Worm (Caenorhabditis elegans) whole organism, L1 larva: ENCODE data around the gene C36C5.15.

Experiments
- C34B4.2 ChIP-seq: sonication (generic microtip); optimal IDR thresholded peaks from 2 replicates; lab custom pipeline; 2017; ENCODE audit warnings: mild to moderate bottlenecking, missing genetic modification characterization, missing compliant biosample characterization
- alr-1 ChIP-seq: fragments of 200-800 bp; sonication (Bioruptor generic); optimal IDR thresholded peaks from 2 replicates; lab custom pipeline; 2018; ENCODE audit warnings: borderline replicate concordance, mild to moderate bottlenecking, missing genetic modification characterization, missing compliant biosample characterization
- aly-2 ChIP-seq: fragments of 150-350 bp; optimal IDR thresholded peaks from 2 replicates; lab custom pipeline; 2014; ENCODE audit warnings: missing biosample characterization, missing genetic modification characterization
- efl-3 ChIP-seq: fragments of 200-800 bp; sonication (Bioruptor generic); optimal IDR thresholded peaks from 2 replicates; lab custom pipeline; 2018; ENCODE audit warnings: mild to moderate bottlenecking, missing genetic modification characterization, missing compliant biosample characterization
- elt-2 ChIP-seq: sonication (generic microtip); optimal IDR thresholded peaks from 2 replicates; lab custom pipeline; 2016; ENCODE audit warnings: missing genetic modification characterization, mild to moderate bottlenecking, inconsistent platforms, missing compliant biosample characterization, missing genetic modification reagents
- elt-3 ChIP-seq, 6 experiments: fragments of 150-350 bp in 1 of 6; sonication (generic microtip); optimal IDR thresholded peaks; 2 replicates each; lab custom pipeline; 2017 to 2018; ENCODE audit warnings: missing biosample characterization in 6 of 6, missing genetic modification characterization in 6 of 6, inconsistent platforms in 1 of 6
- fkh-4 ChIP-seq: sonication (generic microtip); optimal IDR thresholded peaks from 2 replicates; lab custom pipeline; 2016; ENCODE audit warnings: missing compliant biosample characterization, missing genetic modification characterization, borderline replicate concordance
- hpl-2 ChIP-seq: fragments of 150-350 bp; optimal IDR thresholded peaks from 2 replicates; lab custom pipeline; 2014; ENCODE audit warnings: missing biosample characterization, missing genetic modification reagents, missing genetic modification characterization
- lin-14 ChIP-seq: fragments of 200-800 bp; sonication (Bioruptor generic); optimal IDR thresholded peaks from 2 replicates; lab custom pipeline; 2018; ENCODE audit warnings: mild to moderate bottlenecking, missing genetic modification characterization, moderate library complexity, missing compliant biosample characterization
- lin-39 ChIP-seq: fragments of 150-350 bp; optimal IDR thresholded peaks from 2 replicates; lab custom pipeline; 2014; ENCODE audit warnings: missing biosample characterization, missing genetic modification reagents, missing genetic modification characterization
- mep-1 ChIP-seq: fragments of 150-350 bp; optimal IDR thresholded peaks from 2 replicates; lab custom pipeline; 2014; ENCODE audit warnings: missing biosample characterization, missing genetic modification characterization
- nhr-11 ChIP-seq: fragments of 150-350 bp; optimal IDR thresholded peaks from 2 replicates; lab custom pipeline; 2014; ENCODE audit warnings: missing biosample characterization, missing genetic modification characterization
- nhr-19 ChIP-seq: fragments of 200-800 bp; sonication (Bioruptor generic); conservative IDR thresholded peaks from 2 replicates; pipeline ENCODE4 v1.3.6; 2022; ENCODE audit warnings: missing genetic modification characterization, missing compliant biosample characterization
- nhr-28 ChIP-seq: fragments of 150-350 bp; optimal IDR thresholded peaks from 2 replicates; lab custom pipeline; 2014; ENCODE audit warnings: missing biosample characterization, missing genetic modification characterization
- nhr-47 ChIP-seq: sonication (generic microtip); optimal IDR thresholded peaks from 2 replicates; lab custom pipeline; 2016; ENCODE audit warnings: mild to moderate bottlenecking, missing genetic modification characterization, moderate library complexity, missing compliant biosample characterization
- nhr-71 ChIP-seq: sonication (generic microtip); optimal IDR thresholded peaks from 2 replicates; lab custom pipeline; 2016; ENCODE audit warnings: mild to moderate bottlenecking, missing genetic modification characterization, moderate library complexity, missing compliant biosample characterization
- nhr-85 ChIP-seq: sonication (generic microtip); peaks from one replicate; lab custom pipeline; 2016; ENCODE audit warnings: missing genetic modification characterization, inconsistent platforms, missing compliant biosample characterization
- snpc-4 ChIP-seq: fragments of 150-350 bp; optimal IDR thresholded peaks from 2 replicates; lab custom pipeline; 2014; ENCODE audit warnings: missing biosample characterization, missing genetic modification characterization
- snu-23 ChIP-seq: sonication (generic microtip); optimal IDR thresholded peaks from 2 replicates; lab custom pipeline; 2016; ENCODE audit warnings: missing genetic modification characterization, missing compliant biosample characterization
- sup-37 ChIP-seq: fragments of 200-800 bp; sonication (Bioruptor generic); optimal IDR thresholded peaks from 2 replicates; lab custom pipeline; 2018; ENCODE audit warnings: mild to moderate bottlenecking, missing genetic modification characterization, missing compliant biosample characterization
- tlp-1 ChIP-seq: fragments of 150-350 bp; optimal IDR thresholded peaks from 2 replicates; lab custom pipeline; 2014; ENCODE audit warnings: missing biosample characterization, missing genetic modification characterization
- unc-86 ChIP-seq: sonication (generic microtip); optimal IDR thresholded peaks from 2 replicates; lab custom pipeline; 2016; ENCODE audit warnings: missing genetic modification characterization, missing compliant biosample characterization

C36C5.15 gene

DNA sequence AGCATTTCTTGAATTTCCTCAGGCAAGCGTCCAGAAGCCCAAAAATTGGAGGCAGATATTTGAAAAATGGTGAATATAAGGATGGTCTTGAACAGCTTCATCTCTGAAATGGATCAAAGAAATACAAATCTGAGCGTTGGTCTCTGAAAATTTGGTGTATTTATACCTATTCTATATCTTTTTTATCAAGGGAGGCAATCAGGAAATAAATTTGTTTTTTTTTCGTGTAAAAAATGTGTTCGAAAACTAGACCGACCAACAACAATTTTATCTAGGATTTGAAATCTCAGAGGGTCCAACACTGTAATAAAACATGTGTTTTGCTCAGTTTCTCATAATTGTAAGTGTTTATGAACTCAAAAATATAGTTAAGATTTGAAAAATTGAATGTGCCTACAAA, 46.8 kb downstream of the C36C5.15 start, which contains the start of gene srt-56:
Gene srt-56, minus strand, starts transcription at position 101 of the 400 bp plus-strand sequence.
- TF ChIP-seq snpc-4 (tag; lab: Kevin White, UChicago): no peak
- no peak for TF ChIP-seq tlp-1
- TF ChIP-seq fkh-4 (tag; lab: Kevin White, UChicago): no peak
- TF ChIP-seq nhr-19: no peak
- TF ChIP-seq sup-37 (GFP tag; lab: Kevin White, UChicago): no peak
- TF ChIP-seq nhr-28: no peak
- no peak for TF ChIP-seq efl-3 (GFP tag; lab: Kevin White, UChicago)
- TF ChIP-seq C34B4.2 (tag; lab: Kevin White, UChicago): no peak
- TF ChIP-seq hpl-2 (GFP tag; lab: Kevin White, UChicago): no peak
- no peak for TF ChIP-seq lin-14 (GFP tag; lab: Kevin White, UChicago)
- no peak for TF ChIP-seq nhr-47 (tag; lab: Kevin White, UChicago)

DNA sequence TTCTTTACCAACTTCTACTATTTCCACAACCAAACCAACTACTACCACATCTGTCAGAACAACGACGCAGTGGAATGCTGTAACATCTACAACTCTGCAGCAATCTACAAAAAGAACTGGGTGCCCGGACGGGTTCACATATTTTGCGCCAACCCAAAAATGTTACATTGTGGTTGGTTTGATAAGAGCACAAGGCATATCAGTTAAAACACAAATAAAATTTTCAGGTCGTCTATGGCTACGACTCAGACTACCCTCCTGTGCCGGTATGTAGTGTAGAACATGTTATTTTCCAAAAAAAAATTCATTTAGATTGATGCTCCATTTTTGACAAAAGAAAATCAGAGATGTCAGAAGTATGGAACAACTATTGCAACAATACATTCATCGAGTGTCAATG, 49.4 kb downstream of the C36C5.15 start:
- TF ChIP-seq nhr-85: no peak
- peak; percentile 46 for TF ChIP-seq elt-2 (tag; lab: Kevin White, UChicago)

DNA sequence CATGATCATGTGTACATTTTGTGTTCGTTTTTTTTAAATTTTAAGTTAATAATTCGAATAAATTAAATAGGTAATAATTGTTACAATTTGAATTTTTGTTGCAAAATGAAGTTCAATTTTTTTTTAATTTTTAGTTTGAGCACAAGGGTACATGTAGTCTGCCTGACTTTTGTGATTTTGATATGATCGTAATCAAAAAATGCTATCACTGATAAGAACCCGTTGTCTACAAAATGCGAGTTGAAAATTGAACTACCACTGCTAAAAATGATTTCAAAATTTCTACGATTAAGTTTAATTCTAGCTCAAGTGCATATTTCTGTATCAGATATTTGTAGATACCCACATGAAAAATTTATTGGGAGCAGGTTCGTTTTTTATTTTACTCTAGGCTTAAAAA, 50.4 kb downstream of the C36C5.15 start, which contains the start of gene clec-210:
Gene clec-210, plus strand, starts transcription at position 211 of the 400 bp plus-strand sequence.
- TF ChIP-seq elt-3 (tag; optimal IDR thresholded peaks at IDR 0.05; lab: Kevin White, UChicago) (no peak), nhr-11 (no peak), nhr-71 (no peak), snu-23 (GFP tag; lab: Kevin White, UChicago) (no peak), alr-1 (tag; lab: Kevin White, UChicago) (no peak), unc-86 (no peak), lin-39 (tag; lab: Kevin White, UChicago) (no peak), aly-2 (tag; lab: Kevin White, UChicago) (no peak), mep-1 (tag; lab: Kevin White, UChicago) (no peak), elt-2 (tag; lab: Kevin White, UChicago) (no peak)
